Fruit fly (Drosophila melanogaster): ENCODE measurements around the gene Hmu.

Hmu gene

dm6 chr3R:27244412-27244741 lies 44.2 kb upstream of the Hmu start (continued):
- 0 out of 2 replicates have a peak, but pooled peaks have one; percentile 8 for TF ChIP-seq CG11696 (GFP tag; IDR thresholded peaks at IDR 0.05)
- TF ChIP-seq Side (GFP tag; optimal IDR thresholded peaks at IDR 0.05) = no peak
- no peak for TF ChIP-seq CG18262 (tag; optimal IDR thresholded peaks at IDR 0.05)
- TF ChIP-seq Eip74EF (GFP tag; optimal IDR thresholded peaks at IDR 0.05) = no peak
- no peak for TF ChIP-seq CG3163 (GFP tag; optimal IDR thresholded peaks at IDR 0.05)
- TF ChIP-seq CG2678 (tag; optimal IDR thresholded peaks at IDR 0.05) = no peak
- TF ChIP-seq CG34224 (GFP tag; IDR thresholded peaks at IDR 0.05; ENCODE audit: partially characterized antibody) = no peak
- TF ChIP-seq Scr (GFP tag; IDR thresholded peaks at IDR 0.05; ENCODE audit: partially characterized antibody) = no peak
- no peak for TF ChIP-seq dpn (GFP tag; optimal IDR thresholded peaks at IDR 0.05)
- TF ChIP-seq CG8944 (GFP tag; optimal IDR thresholded peaks at IDR 0.05) = no peak
- no peak for TF ChIP-seq bcd (GFP tag; optimal IDR thresholded peaks at IDR 0.05)
- no peak for TF ChIP-seq CG11398 (GFP tag; optimal IDR thresholded peaks at IDR 0.05)
- TF ChIP-seq twi (tag; optimal IDR thresholded peaks at IDR 0.05) = no peak
- no peak for TF ChIP-seq zf30C (GFP tag; optimal IDR thresholded peaks at IDR 0.05)
- no peak for TF ChIP-seq CG16779 (GFP tag; IDR thresholded peaks at IDR 0.05)
- TF ChIP-seq yki (optimal IDR thresholded peaks at IDR 0.05) = no peak
- peak; percentile 16 for TF ChIP-seq D19B (GFP tag; optimal IDR thresholded peaks at IDR 0.05)
- TF ChIP-seq Sox100B (GFP tag; optimal IDR thresholded peaks at IDR 0.05) = no peak
- peak; percentile 97 for TF ChIP-seq D19A (tag; optimal IDR thresholded peaks at IDR 0.05)
- no peak for TF ChIP-seq CG9797 (GFP tag; optimal IDR thresholded peaks at IDR 0.05)
- TF ChIP-seq CG10462 (GFP tag; optimal IDR thresholded peaks at IDR 0.05) = no peak
- peak; percentile 9 for TF ChIP-seq CG15601 (tag; optimal IDR thresholded peaks at IDR 0.05)
- no peak for TF ChIP-seq Dad (GFP tag; optimal IDR thresholded peaks at IDR 0.05)
- TF ChIP-seq HHEX (GFP tag; optimal IDR thresholded peaks at IDR 0.05) = no peak
- TF ChIP-seq sens (GFP tag) = peak; percentile 82
- TF ChIP-seq sima (GFP tag; optimal IDR thresholded peaks at IDR 0.05) = no peak
- no peak for TF ChIP-seq chm (GFP tag; IDR thresholded peaks at IDR 0.05)
- TF ChIP-seq Taf1 (GFP tag; IDR thresholded peaks at IDR 0.05) = no peak
- no peak for TF ChIP-seq chinmo (GFP tag; IDR thresholded peaks at IDR 0.05; ENCODE audit: partially characterized antibody)
- TF ChIP-seq stwl (tag; optimal IDR thresholded peaks at IDR 0.05) = no peak
- no peak for TF ChIP-seq CG2120 (GFP tag; optimal IDR thresholded peaks at IDR 0.05)
- TF ChIP-seq en (GFP tag; optimal IDR thresholded peaks at IDR 0.05) = no peak
- TF ChIP-seq CG42726 (GFP tag; IDR thresholded peaks at IDR 0.05; ENCODE audit: partially characterized antibody) = no peak
- no peak for TF ChIP-seq gt (GFP tag; IDR thresholded peaks at IDR 0.05)
- no peak for TF ChIP-seq CG16863 (GFP tag; optimal IDR thresholded peaks at IDR 0.05)
- TF ChIP-seq Doc3 (GFP tag; IDR thresholded peaks at IDR 0.05; ENCODE audit: partially characterized antibody) = no peak
- no peak for TF ChIP-seq fd102C (GFP tag; optimal IDR thresholded peaks at IDR 0.05)
- TF ChIP-seq CG17328 (GFP tag; IDR thresholded peaks at IDR 0.05) = peak; percentile 42; the same call in 1 of the 2 replicates
- TF ChIP-seq HLH54F (GFP tag; optimal IDR thresholded peaks at IDR 0.05) = no peak
- TF ChIP-seq ken (GFP tag; IDR thresholded peaks at IDR 0.05) = no peak
- no peak for TF ChIP-seq CG17568 (GFP tag; optimal IDR thresholded peaks at IDR 0.05)
- no peak for TF ChIP-seq nerfin-2 (GFP tag; IDR thresholded peaks at IDR 0.05; ENCODE audit: partially characterized antibody)
- TF ChIP-seq Hr3 (GFP tag; optimal IDR thresholded peaks at IDR 0.05) = no peak

Data from whole organism, embryonic.